Worm (Caenorhabditis elegans) whole organism, L1 larva: ENCODE data around the gene aco-2.
"Not testable (repeated sequence)": the region's sequence is repeated elsewhere in the genome, so short reads cannot be mapped to it uniquely, and the experiment has no call there.

ENCODE experiments used
- ama-1 ChIP-seq: fragments of 150-350 bp; optimal IDR thresholded peaks from 2 replicates; lab custom pipeline; 2014
- ceh-8 ChIP-seq: fragments of 200-800 bp; sonication (Bioruptor generic); optimal IDR thresholded peaks from 2 replicates; lab custom pipeline; 2018; ENCODE audit warnings: mild to moderate bottlenecking, missing genetic modification characterization, moderate library complexity, missing compliant biosample characterization
- dpl-1 ChIP-seq, 3 experiments: fragments of 150-350 bp in 2 of 3; sonication (generic microtip) in 1 of 3; optimal IDR thresholded peaks; 2 replicates each; lab custom pipeline; 2014 to 2017; ENCODE audit warnings: missing biosample characterization in 3 of 3, missing genetic modification characterization in 3 of 3, missing genetic modification reagents in 3 of 3
- mdl-1 ChIP-seq, 2 experiments: fragments of 150-350 bp; optimal IDR thresholded peaks; 2 replicates each; lab custom pipeline; 2014 to 2017; ENCODE audit warnings: missing biosample characterization in 2 of 2, missing genetic modification characterization in 2 of 2, inconsistent platforms in 1 of 2
- mep-1 ChIP-seq: fragments of 150-350 bp; optimal IDR thresholded peaks from 2 replicates; lab custom pipeline; 2014; ENCODE audit warnings: missing biosample characterization, missing genetic modification characterization
- nhr-28 ChIP-seq: fragments of 150-350 bp; optimal IDR thresholded peaks from 2 replicates; lab custom pipeline; 2014; ENCODE audit warnings: missing biosample characterization, missing genetic modification characterization
- snpc-4 ChIP-seq: fragments of 150-350 bp; optimal IDR thresholded peaks from 2 replicates; lab custom pipeline; 2014; ENCODE audit warnings: missing biosample characterization, missing genetic modification characterization
- unc-86 ChIP-seq: sonication (generic microtip); optimal IDR thresholded peaks from 2 replicates; lab custom pipeline; 2016; ENCODE audit warnings: missing genetic modification characterization, missing compliant biosample characterization

DNA sequence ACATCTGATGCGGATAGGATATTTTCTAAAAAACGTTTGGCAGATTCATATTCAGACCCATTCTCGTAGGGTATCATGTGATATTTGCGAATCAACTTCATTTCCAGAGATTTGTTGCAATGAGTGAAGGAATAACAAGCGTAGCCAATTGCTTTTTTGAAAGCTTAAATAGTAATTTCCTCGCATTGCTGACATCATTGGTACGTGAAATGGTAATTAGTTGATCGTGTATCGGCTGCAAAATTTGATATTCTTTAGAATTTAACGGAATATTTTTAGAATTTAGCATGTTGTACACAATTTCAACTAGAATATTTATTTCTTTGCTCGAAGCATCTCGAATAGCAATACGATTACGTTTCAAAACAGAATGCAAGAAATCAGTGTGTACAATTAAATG is 10.9 kb upstream of the aco-2 start, which contains the start of gene F54H12.4:
- TF ChIP-seq dpl-1 (GFP tag; optimal IDR thresholded peaks at IDR 0.05; lab: Kevin White, UChicago); mdl-1 (tag; optimal IDR thresholded peaks at IDR 0.05; lab: Kevin White, UChicago); snpc-4 (tag; lab: Kevin White, UChicago); ama-1; mep-1; ceh-8 (GFP tag; lab: Kevin White, UChicago); unc-86 (tag; lab: Kevin White, UChicago); nhr-28 (tag; lab: Kevin White, UChicago): not testable (repeated sequence)
